Worm (Caenorhabditis elegans) whole organism, L4 larva: ENCODE measurements around the gene B0464.9.
A peak's percentile ranks its signal among the peaks of the same experiment; 100 is the strongest.

ENCODE experiments used
- F10B5.3 ChIP-seq: sonication (generic microtip); optimal IDR thresholded peaks from 2 replicates; lab custom pipeline; 2016; ENCODE audit warnings: mild to moderate bottlenecking, missing genetic modification characterization, missing compliant biosample characterization
- F26F4.8 ChIP-seq: fragments of 200-800 bp; sonication (Bioruptor generic); conservative IDR thresholded peaks from 2 replicates; pipeline ENCODE4 v1.3.6; 2022; ENCODE audit warnings: missing genetic modification characterization, missing compliant biosample characterization
- F44E2.7 ChIP-seq: fragments of 200-800 bp; sonication (Bioruptor generic); IDR thresholded peaks from 2 replicates; pipeline ENCODE4 v2.1.2; 2022; ENCODE audit warnings: missing genetic modification characterization, missing compliant biosample characterization
- T26A8.4 ChIP-seq: fragments of 200-800 bp; sonication (Bioruptor generic); IDR thresholded peaks from 2 replicates; pipeline ENCODE4 v1.3.6; 2022; ENCODE audit warnings: missing genetic modification characterization, missing compliant biosample characterization
- ZK546.5 ChIP-seq, 2 experiments: sonication (generic microtip); optimal IDR thresholded peaks; 2 replicates each; lab custom pipeline; 2017; ENCODE audit warnings: missing biosample characterization in 2 of 2, missing genetic modification characterization in 2 of 2
- aha-1 ChIP-seq: fragments of 150-350 bp; peaks from one replicate; lab custom pipeline; 2014; ENCODE audit warnings: missing biosample characterization, missing genetic modification characterization
- aly-2 ChIP-seq: sonication (generic microtip); optimal IDR thresholded peaks from 2 replicates; lab custom pipeline; 2018; ENCODE audit warnings: missing biosample characterization, missing genetic modification characterization
- arid-1 ChIP-seq: fragments of 200-800 bp; sonication (Bioruptor generic); conservative IDR thresholded peaks from 2 replicates; pipeline ENCODE4 v1.3.6; 2022; ENCODE audit warnings: missing genetic modification reagents, missing genetic modification characterization, missing compliant biosample characterization
- ceh-32 ChIP-seq: sonication (generic microtip); optimal IDR thresholded peaks from 2 replicates; lab custom pipeline; 2016; ENCODE audit warnings: mild to moderate bottlenecking, missing genetic modification characterization, missing compliant biosample characterization; ENCODE audit not compliant: poor library complexity
- daf-16 ChIP-seq, 3 experiments: sonication (generic microtip); optimal IDR thresholded peaks; 2 replicates each; lab custom pipeline; 2016 to 2017; ENCODE audit warnings: missing genetic modification characterization in 3 of 3, missing genetic modification reagents in 3 of 3, mild to moderate bottlenecking in 2 of 3, missing compliant biosample characterization in 2 of 3, missing biosample characterization in 1 of 3, moderate library complexity in 1 of 3
- daf-8 ChIP-seq: fragments of 200-800 bp; sonication (Bioruptor generic); IDR thresholded peaks from 2 replicates; pipeline ENCODE4 v1.3.6; 2022; ENCODE audit warnings: missing genetic modification characterization, missing compliant biosample characterization
- dmd-6 ChIP-seq: fragments of 200-800 bp; sonication (Bioruptor generic); IDR thresholded peaks from 2 replicates; pipeline ENCODE4 v1.3.6; 2022; ENCODE audit warnings: missing genetic modification reagents, missing genetic modification characterization, missing compliant biosample characterization
- dmd-8 ChIP-seq: fragments of 200-800 bp; sonication (Bioruptor generic); IDR thresholded peaks from 2 replicates; pipeline ENCODE4 v1.3.6; 2022; ENCODE audit warnings: missing genetic modification characterization, missing compliant biosample characterization
- dmd-9 ChIP-seq: fragments of 200-800 bp; sonication (Bioruptor generic); IDR thresholded peaks from 2 replicates; pipeline ENCODE4 v1.3.6; 2022; ENCODE audit warnings: missing genetic modification reagents, missing genetic modification characterization, missing compliant biosample characterization
- duxl-1 ChIP-seq: sonication (generic microtip); optimal IDR thresholded peaks from 2 replicates; lab custom pipeline; 2016; ENCODE audit warnings: mild to moderate bottlenecking, missing genetic modification characterization, moderate library complexity, missing compliant biosample characterization; ENCODE audit not compliant: poor library complexity
- dve-1 ChIP-seq: sonication (generic microtip); optimal IDR thresholded peaks from 2 replicates; lab custom pipeline; 2017; ENCODE audit warnings: antibody characterized with exemption, mild to moderate bottlenecking, missing genetic modification characterization, missing compliant biosample characterization; ENCODE audit not compliant: insufficient read depth
- egl-43 ChIP-seq: fragments of 200-800 bp; sonication (Bioruptor generic); IDR thresholded peaks from 2 replicates; pipeline ENCODE4 v1.3.6; 2022; ENCODE audit warnings: missing genetic modification reagents, missing genetic modification characterization, missing compliant biosample characterization
- fkh-10 ChIP-seq: fragments of 150-350 bp; optimal IDR thresholded peaks from 2 replicates; lab custom pipeline; 2014; ENCODE audit warnings: missing biosample characterization, missing genetic modification reagents, missing genetic modification characterization
- fos-1 ChIP-seq: fragments of 150-350 bp; optimal IDR thresholded peaks from 2 replicates; lab custom pipeline; 2014; ENCODE audit warnings: missing biosample characterization, missing genetic modification characterization
- gei-8 ChIP-seq: fragments of 200-800 bp; sonication (Bioruptor generic); optimal IDR thresholded peaks from 2 replicates; lab custom pipeline; 2018; ENCODE audit warnings: mild to moderate bottlenecking, missing genetic modification characterization, missing compliant biosample characterization
- lim-7 ChIP-seq: fragments of 200-800 bp; sonication (Bioruptor generic); IDR thresholded peaks from 2 replicates; pipeline ENCODE4 v1.3.6; 2022; ENCODE audit warnings: missing genetic modification characterization, missing compliant biosample characterization
- lin-13 ChIP-seq: fragments of 150-350 bp; optimal IDR thresholded peaks from 2 replicates; lab custom pipeline; 2014; ENCODE audit warnings: missing biosample characterization, missing genetic modification reagents, missing genetic modification characterization
- lin-15B ChIP-seq: fragments of 150-350 bp; sonication (generic microtip); optimal IDR thresholded peaks from 3 replicates; lab custom pipeline; 2014; ENCODE audit warnings: missing biosample characterization, missing genetic modification characterization
- lin-29 ChIP-seq: fragments of 200-800 bp; sonication (Bioruptor generic); IDR thresholded peaks from 2 replicates; pipeline ENCODE4 v1.3.6; 2022; ENCODE audit warnings: missing genetic modification reagents, missing genetic modification characterization, missing compliant biosample characterization
- lin-38 ChIP-seq: fragments of 200-800 bp; sonication (Bioruptor generic); IDR thresholded peaks from 2 replicates; pipeline ENCODE4 v1.3.6; 2022; ENCODE audit warnings: missing genetic modification reagents, missing genetic modification characterization, missing compliant biosample characterization
- lin-39 ChIP-seq: fragments of 150-350 bp; optimal IDR thresholded peaks from 2 replicates; lab custom pipeline; 2014; ENCODE audit warnings: missing biosample characterization, missing genetic modification reagents, missing genetic modification characterization
- lir-3 ChIP-seq: sonication (generic microtip); optimal IDR thresholded peaks from 2 replicates; lab custom pipeline; 2016; ENCODE audit warnings: mild to moderate bottlenecking, missing genetic modification characterization, missing compliant biosample characterization
- lsy-2 ChIP-seq, 2 experiments: fragments of 150-350 bp in 1 of 2; sonication (generic microtip) in 1 of 2; optimal IDR thresholded peaks; 2 replicates each; lab custom pipeline; 2014 to 2017; ENCODE audit warnings: missing biosample characterization in 2 of 2, missing genetic modification characterization in 2 of 2
- mes-2 ChIP-seq: sonication (generic microtip); optimal IDR thresholded peaks from 2 replicates; lab custom pipeline; 2016; ENCODE audit warnings: missing genotype, mild to moderate bottlenecking, missing genetic modification characterization, missing compliant biosample characterization; ENCODE audit not compliant: poor library complexity, severe bottlenecking
- nhr-102 ChIP-seq: sonication (generic microtip); optimal IDR thresholded peaks from 2 replicates; lab custom pipeline; 2016; ENCODE audit warnings: mild to moderate bottlenecking, missing genetic modification characterization, moderate library complexity, missing compliant biosample characterization
- nhr-111 ChIP-seq: fragments of 200-800 bp; sonication (Bioruptor generic); optimal IDR thresholded peaks from 2 replicates; lab custom pipeline; 2018; ENCODE audit warnings: mild to moderate bottlenecking, missing genetic modification characterization, missing compliant biosample characterization
- nhr-25 ChIP-seq: sonication (generic microtip); optimal IDR thresholded peaks from 2 replicates; lab custom pipeline; 2017; ENCODE audit warnings: missing genetic modification characterization, mild to moderate bottlenecking, missing compliant biosample characterization, antibody characterized with exemption, moderate library complexity, borderline replicate concordance; ENCODE audit not compliant: insufficient read depth
- nhr-28 ChIP-seq: fragments of 150-350 bp; optimal IDR thresholded peaks from 2 replicates; lab custom pipeline; 2014; ENCODE audit warnings: missing biosample characterization, missing genetic modification characterization
- nhr-48 ChIP-seq: sonication (generic microtip); optimal IDR thresholded peaks from 2 replicates; lab custom pipeline; 2016; ENCODE audit warnings: mild to moderate bottlenecking, missing genetic modification characterization, missing compliant biosample characterization
- nhr-6 ChIP-seq: fragments of 150-350 bp; optimal IDR thresholded peaks from 2 replicates; lab custom pipeline; 2014; ENCODE audit warnings: missing biosample characterization, missing genetic modification characterization
- nhr-76 ChIP-seq: fragments of 150-350 bp; optimal IDR thresholded peaks from 2 replicates; lab custom pipeline; 2014; ENCODE audit warnings: missing biosample characterization, missing genetic modification characterization
- nhr-77 ChIP-seq: fragments of 150-350 bp; optimal IDR thresholded peaks from 2 replicates; lab custom pipeline; 2014; ENCODE audit warnings: missing biosample characterization, missing genetic modification characterization
- pqm-1 ChIP-seq: sonication (generic microtip); optimal IDR thresholded peaks from 2 replicates; lab custom pipeline; 2017; ENCODE audit warnings: missing biosample characterization, missing genetic modification characterization
- set-16 ChIP-seq: fragments of 200-800 bp; sonication (Bioruptor generic); IDR thresholded peaks from 2 replicates; pipeline ENCODE4 v1.3.6; 2022; ENCODE audit warnings: missing genetic modification reagents, missing genetic modification characterization, missing compliant biosample characterization
- snpc-1.2 ChIP-seq: fragments of 200-800 bp; sonication (Bioruptor generic); IDR thresholded peaks from 2 replicates; pipeline ENCODE4 v1.3.6; 2022; ENCODE audit warnings: missing genetic modification reagents, missing genetic modification characterization, missing compliant biosample characterization
- spr-1 ChIP-seq: sonication (generic microtip); optimal IDR thresholded peaks from 2 replicates; lab custom pipeline; 2016; ENCODE audit warnings: mild to moderate bottlenecking, missing genetic modification characterization, missing compliant biosample characterization
- spr-3 ChIP-seq: fragments of 200-800 bp; sonication (Bioruptor generic); optimal IDR thresholded peaks from 2 replicates; lab custom pipeline; 2018; ENCODE audit warnings: mild to moderate bottlenecking, missing genetic modification characterization, missing compliant biosample characterization
- tag-97 ChIP-seq: fragments of 200-800 bp; sonication (Bioruptor generic); IDR thresholded peaks from 2 replicates; pipeline ENCODE4 v1.3.6; 2022; ENCODE audit warnings: missing genetic modification characterization, missing compliant biosample characterization
- vab-7 ChIP-seq: fragments of 200-800 bp; sonication (Bioruptor generic); IDR thresholded peaks from 2 replicates; pipeline ENCODE4 v1.3.6; 2022; ENCODE audit warnings: missing genetic modification reagents, missing genetic modification characterization, missing compliant biosample characterization
- zag-1 ChIP-seq: fragments of 150-350 bp; optimal IDR thresholded peaks from 2 replicates; lab custom pipeline; 2014; ENCODE audit warnings: missing biosample characterization, missing genetic modification characterization
- zfp-2 ChIP-seq: sonication (generic microtip); optimal IDR thresholded peaks from 2 replicates; lab custom pipeline; 2016; ENCODE audit warnings: mild to moderate bottlenecking, missing genetic modification characterization, missing compliant biosample characterization
- zfp-3 ChIP-seq: fragments of 200-800 bp; sonication (Bioruptor generic); conservative IDR thresholded peaks from 2 replicates; pipeline ENCODE4 v1.3.6; 2022; ENCODE audit warnings: missing genetic modification reagents, missing genetic modification characterization, missing compliant biosample characterization
- zip-11 ChIP-seq: fragments of 200-800 bp; sonication (Bioruptor generic); IDR thresholded peaks from 2 replicates; pipeline ENCODE4 v1.3.6; 2022; ENCODE audit warnings: missing genetic modification characterization, missing compliant biosample characterization
- zip-2 ChIP-seq: fragments of 150-350 bp; optimal IDR thresholded peaks from 2 replicates; lab custom pipeline; 2014; ENCODE audit warnings: missing biosample characterization, missing genetic modification characterization
- ztf-7 ChIP-seq: fragments of 150-350 bp; optimal IDR thresholded peaks from 2 replicates; lab custom pipeline; 2014; ENCODE audit warnings: missing biosample characterization, missing genetic modification characterization

B0464.9 gene

ce11 chrIII:9485373-9485772 lies 19.8 kb downstream of the B0464.9 start, which contains the start of gene bre-3:
Gene bre-3 (minus strand): TSS chrIII:9485473.
- TF ChIP-seq dmd-9 (GFP tag; lab: Robert Waterston, UW) = no peak
- TF ChIP-seq nhr-48 (tag; lab: Kevin White, UChicago) = no peak
- no peak for TF ChIP-seq dmd-8 (GFP tag; lab: Robert Waterston, UW)
- TF ChIP-seq aha-1 (tag; lab: Kevin White, UChicago) = peak; percentile 69
- TF ChIP-seq zfp-3 (GFP tag; lab: Robert Waterston, UW) = no peak

- TF ChIP-seq nhr-77 (tag; lab: Kevin White, UChicago) (peak; percentile 54), nhr-6 (tag; lab: Kevin White, UChicago) (no peak), lin-15B (tag; lab: Kevin White, UChicago) (no peak), T26A8.4 (GFP tag; lab: Robert Waterston, UW) (no peak), lsy-2 (tag; optimal IDR thresholded peaks at IDR 0.05; lab: Kevin White, UChicago) (no peak), mes-2 (tag; lab: Kevin White, UChicago) (no peak), ZK546.5 (tag; optimal IDR thresholded peaks at IDR 0.05; lab: Kevin White, UChicago) (no peak), dmd-8 (GFP tag; lab: Robert Waterston, UW) (no peak), daf-16 (GFP tag; optimal IDR thresholded peaks at IDR 0.05; lab: Kevin White, UChicago) (no peak), daf-16 (tag; optimal IDR thresholded peaks at IDR 0.05; lab: Kevin White, UChicago) (peak; percentile 85), spr-3 (GFP tag; lab: Kevin White, UChicago) (no peak), lin-38 (GFP tag; lab: Robert Waterston, UW) (no peak), zip-11 (GFP tag; lab: Robert Waterston, UW) (no peak), spr-1 (tag; lab: Kevin White, UChicago) (no peak), nhr-76 (tag; lab: Kevin White, UChicago) (no peak), dve-1 (tag; lab: Kevin White, UChicago) (peak; percentile 67), lin-13 (no peak), dmd-6 (GFP tag; lab: Robert Waterston, UW) (peak; percentile 53), nhr-25 (tag; lab: Kevin White, UChicago) (no peak), F44E2.7 (GFP tag; lab: Robert Waterston, UW) (no peak), lin-29 (GFP tag; lab: Robert Waterston, UW) (no peak), ztf-7 (tag; lab: Kevin White, UChicago) (no peak), nhr-111 (no peak), F10B5.3 (tag; lab: Kevin White, UChicago) (no peak), set-16 (no peak), zag-1 (tag; lab: Kevin White, UChicago) (no peak), gei-8 (no peak), zip-2 (no peak), vab-7 (GFP tag; lab: Robert Waterston, UW) (no peak), ceh-32 (tag; lab: Kevin White, UChicago) (no peak), duxl-1 (tag; lab: Kevin White, UChicago) (no peak), pqm-1 (tag; lab: Kevin White, UChicago) (peak; percentile 66), nhr-28 (tag; lab: Kevin White, UChicago) (peak; percentile 53), fos-1 (tag; lab: Kevin White, UChicago) (no peak), fkh-10 (GFP tag; lab: Kevin White, UChicago) (no peak), egl-43 (no peak), lir-3 (tag; lab: Kevin White, UChicago) (no peak), tag-97 (GFP tag; lab: Robert Waterston, UW) (no peak), zfp-2 (no peak), nhr-102 (tag; lab: Kevin White, UChicago) (no peak), lin-39 (tag; lab: Kevin White, UChicago) (no peak), arid-1 (GFP tag; lab: Robert Waterston, UW) (no peak), snpc-1.2 (GFP tag; lab: Robert Waterston, UW) (no peak), lim-7 (GFP tag; lab: Robert Waterston, UW) (no peak), aly-2 (no peak), daf-8 (no peak), F26F4.8 (GFP tag; lab: Robert Waterston, UW) (no peak)
These were observed 21.9 kb downstream of the B0464.9 start for ce11 chrIII:9487454-9487853.
